Worm (Caenorhabditis elegans): ENCODE results near the gene hpr-17.

The hpr-17 gene

ce11 chrII:13195163-13195562, 38.3 kb upstream of the hpr-17 start, which contains the start of gene lec-1 (continued):
- TF ChIP-seq zag-1 (tag; optimal IDR thresholded peaks at IDR 0.05), result peak; percentile 15
- TF ChIP-seq nhr-20 (tag; optimal IDR thresholded peaks at IDR 0.05), result peak; percentile 60
- TF ChIP-seq vab-15 (tag; optimal IDR thresholded peaks at IDR 0.05), result no peak
- TF ChIP-seq nhr-76 (tag; optimal IDR thresholded peaks at IDR 0.05), result no peak
- no peak for TF ChIP-seq nhr-11 (tag; optimal IDR thresholded peaks at IDR 0.05)
- peak; percentile 7 for TF ChIP-seq lir-3 (tag; optimal IDR thresholded peaks at IDR 0.05; ENCODE audit: poor library complexity)
- no peak for TF ChIP-seq xbp-1 (tag; optimal IDR thresholded peaks at IDR 0.05)
- TF ChIP-seq skn-1 (tag; optimal IDR thresholded peaks at IDR 0.05), result peak; percentile 12
- peak; percentile 65 for TF ChIP-seq rnt-1 (tag; optimal IDR thresholded peaks at IDR 0.05)
- TF ChIP-seq jun-1 (tag; optimal IDR thresholded peaks at IDR 0.05), result peak; percentile 8
- TF ChIP-seq ceh-82 (tag; optimal IDR thresholded peaks at IDR 0.05), result peak in 2 of 3 experiments; percentile 9 to 69
- TF ChIP-seq sup-37 (GFP tag; optimal IDR thresholded peaks at IDR 0.05), result no peak

- TF ChIP-seq lin-13 (GFP tag; optimal IDR thresholded peaks at IDR 0.05) (no peak), lin-15B (tag; optimal IDR thresholded peaks at IDR 0.05) (no peak), hlh-4 (tag; optimal IDR thresholded peaks at IDR 0.05) (no peak), nhr-20 (tag; optimal IDR thresholded peaks at IDR 0.05) (no peak), ztf-11 (tag; optimal IDR thresholded peaks at IDR 0.05) (no peak), dpl-1 (GFP tag; optimal IDR thresholded peaks at IDR 0.05) (peak in 1 of 3 experiments; percentile 28), fkh-10 (GFP tag; optimal IDR thresholded peaks at IDR 0.05) (no peak), fkh-4 (tag; optimal IDR thresholded peaks at IDR 0.05; ENCODE audit: borderline replicate concordance) (peak; percentile 41), lin-14 (GFP tag; optimal IDR thresholded peaks at IDR 0.05) (peak; percentile 75), irx-1 (tag; optimal IDR thresholded peaks at IDR 0.05) (peak; percentile 2), nhr-71 (tag; optimal IDR thresholded peaks at IDR 0.05) (peak; percentile 31), unc-30 (tag; optimal IDR thresholded peaks at IDR 0.05) (no peak), lin-35 (GFP tag; optimal IDR thresholded peaks at IDR 0.05) (peak in 1 of 2 experiments; percentile 17), blmp-1 (tag; optimal IDR thresholded peaks at IDR 0.05) (peak; percentile 95), pag-3 (tag; optimal IDR thresholded peaks at IDR 0.05; ENCODE audit: borderline replicate concordance, insufficient read depth) (no peak), dsc-1 (tag; optimal IDR thresholded peaks at IDR 0.05) (peak; percentile 75), efl-3 (GFP tag; optimal IDR thresholded peaks at IDR 0.05) (no peak), nhr-85 (tag) (peak; percentile 30), unc-86 (tag; optimal IDR thresholded peaks at IDR 0.05) (no peak), snu-23 (GFP tag; optimal IDR thresholded peaks at IDR 0.05) (peak; percentile 44), ces-1 (GFP tag; optimal IDR thresholded peaks at IDR 0.05) (no peak), efl-1 (optimal IDR thresholded peaks at IDR 0.05) (no peak), efl-1 (GFP tag; optimal IDR thresholded peaks at IDR 0.05 in 1 of 2) (peak; percentile 3 to 91), elt-3 (tag; optimal IDR thresholded peaks at IDR 0.05) (no peak), fkh-8 (tag; optimal IDR thresholded peaks at IDR 0.05) (peak; percentile 15)
These were observed 36.8 kb upstream of the hpr-17 start for ce11 chrII:13193563-13194103.

ce11 chrII:13190412-13190811, 33.6 kb upstream of the hpr-17 start:
- TF ChIP-seq hpl-2 (GFP tag; optimal IDR thresholded peaks at IDR 0.05) (no peak), ama-1 (optimal IDR thresholded peaks at IDR 0.05) (no peak), elt-2 (tag; optimal IDR thresholded peaks at IDR 0.05) (peak; percentile 50), lin-35 (GFP tag; optimal IDR thresholded peaks at IDR 0.05) (peak in 1 of 2 experiments; percentile 59), nhr-71 (tag; optimal IDR thresholded peaks at IDR 0.05) (peak; percentile 6)
